Fruit fly (Drosophila melanogaster) whole organism, pupa: ENCODE data around the gene CG11436.

ENCODE experiments used
- CG10348 ChIP-seq: fragments of 200-800 bp; sonication (Bioruptor generic); IDR thresholded peaks from 2 replicates; pipeline ENCODE4 v1.3.6; 2022; ENCODE audit warnings: missing biosample characterization, missing genetic modification characterization
- CG12605 ChIP-seq: fragments of 200-800 bp; sonication (Bioruptor generic); IDR thresholded peaks from 2 replicates; pipeline ENCODE4 v1.3.6; 2022; ENCODE audit warnings: missing biosample characterization, missing genetic modification characterization
- CG13204 ChIP-seq: fragments of 200-800 bp; sonication (Bioruptor generic); optimal IDR thresholded peaks from 2 replicates; lab custom pipeline; 2018; ENCODE audit warnings: missing biosample characterization, mild to moderate bottlenecking, missing genetic modification characterization, moderate library complexity
- CG14655 ChIP-seq: fragments of 200-800 bp; sonication (Bioruptor generic); optimal IDR thresholded peaks from 3 replicates; lab custom pipeline; 2017; ENCODE audit warnings: mild to moderate bottlenecking, missing biosample characterization, missing genetic modification reagents, missing genetic modification characterization
- CG15710 ChIP-seq: fragments of 200-800 bp; sonication (Bioruptor generic); optimal IDR thresholded peaks from 2 replicates; lab custom pipeline; 2018; ENCODE audit warnings: missing biosample characterization, mild to moderate bottlenecking, missing genetic modification characterization, moderate library complexity
- CG17806 ChIP-seq: fragments of 200-800 bp; sonication (Bioruptor generic); optimal IDR thresholded peaks from 2 replicates; lab custom pipeline; 2018; ENCODE audit warnings: missing biosample characterization, mild to moderate bottlenecking, missing genetic modification characterization, moderate library complexity
- CG32121 ChIP-seq: fragments of 200-800 bp; sonication (Bioruptor generic); IDR thresholded peaks from 2 replicates; pipeline ENCODE4 v1.3.6; 2022; ENCODE audit warnings: missing biosample characterization, missing genetic modification characterization
- CG34367 ChIP-seq: fragments of 200-800 bp; sonication (Bioruptor generic); optimal IDR thresholded peaks from 2 replicates; lab custom pipeline; 2018; ENCODE audit warnings: missing biosample characterization, mild to moderate bottlenecking, missing genetic modification characterization
- CG4496 ChIP-seq: fragments of 200-800 bp; sonication (Bioruptor generic); IDR thresholded peaks from 3 replicates; pipeline ENCODE4 v1.3.6; 2022; ENCODE audit warnings: missing biosample characterization, missing genetic modification characterization
- CG8159 ChIP-seq: fragments of 200-800 bp; sonication (Bioruptor generic); optimal IDR thresholded peaks from 3 replicates; lab custom pipeline; 2018; ENCODE audit warnings: missing biosample characterization, mild to moderate bottlenecking, missing genetic modification characterization, moderate library complexity
- CG8301 ChIP-seq: fragments of 200-800 bp; sonication (Bioruptor generic); optimal IDR thresholded peaks from 2 replicates; lab custom pipeline; 2018; ENCODE audit warnings: missing biosample characterization, mild to moderate bottlenecking, missing genetic modification characterization
- CG9948 ChIP-seq: fragments of 200-800 bp; sonication (Bioruptor generic); optimal IDR thresholded peaks from 2 replicates; lab custom pipeline; 2018; ENCODE audit warnings: missing biosample characterization, mild to moderate bottlenecking, missing genetic modification characterization, moderate library complexity
- D1 ChIP-seq: fragments of 200-800 bp; sonication (Bioruptor generic); optimal IDR thresholded peaks from 2 replicates; lab custom pipeline; 2018; ENCODE audit warnings: missing biosample characterization, mild to moderate bottlenecking, missing genetic modification characterization, moderate library complexity
- EcR ChIP-seq: fragments of 200-800 bp; sonication (Bioruptor generic); optimal IDR thresholded peaks from 3 replicates; lab custom pipeline; 2019; ENCODE audit warnings: missing biosample characterization, missing genetic modification characterization, mild to moderate bottlenecking, moderate library complexity, missing genetic modification reagents
- Ets98B ChIP-seq: fragments of 200-800 bp; sonication (Bioruptor generic); IDR thresholded peaks from 2 replicates; pipeline ENCODE4 v1.3.6; 2022; ENCODE audit warnings: missing biosample characterization, missing genetic modification characterization
- Pif1A ChIP-seq: fragments of 200-800 bp; sonication (Bioruptor generic); optimal IDR thresholded peaks from 3 replicates; lab custom pipeline; 2016; ENCODE audit warnings: missing biosample characterization, missing genetic modification characterization
- Pif1B ChIP-seq: fragments of 200-800 bp; sonication (Bioruptor generic); optimal IDR thresholded peaks from 3 replicates; lab custom pipeline; 2016; ENCODE audit warnings: missing biosample characterization, missing genetic modification characterization
- Snoo ChIP-seq: fragments of 200-800 bp; sonication (Bioruptor generic); optimal IDR thresholded peaks from 3 replicates; lab custom pipeline; 2017; ENCODE audit warnings: missing biosample characterization, mild to moderate bottlenecking, missing genetic modification characterization, inconsistent platforms
- fd96Ca ChIP-seq: fragments of 200-800 bp; sonication (Bioruptor generic); IDR thresholded peaks from 3 replicates; pipeline ENCODE4 v1.3.6; 2022; ENCODE audit warnings: missing biosample characterization, missing genetic modification characterization
- gl ChIP-seq: fragments of 200-800 bp; sonication (Bioruptor generic); optimal IDR thresholded peaks from 2 replicates; lab custom pipeline; 2018; ENCODE audit warnings: missing biosample characterization, mild to moderate bottlenecking, missing genetic modification characterization
- rn ChIP-seq: fragments of 200-800 bp; sonication (Bioruptor generic); IDR thresholded peaks from 2 replicates; pipeline ENCODE4 v1.3.6; 2022; ENCODE audit warnings: missing biosample characterization, missing genetic modification characterization

CG11436 gene

DNA sequence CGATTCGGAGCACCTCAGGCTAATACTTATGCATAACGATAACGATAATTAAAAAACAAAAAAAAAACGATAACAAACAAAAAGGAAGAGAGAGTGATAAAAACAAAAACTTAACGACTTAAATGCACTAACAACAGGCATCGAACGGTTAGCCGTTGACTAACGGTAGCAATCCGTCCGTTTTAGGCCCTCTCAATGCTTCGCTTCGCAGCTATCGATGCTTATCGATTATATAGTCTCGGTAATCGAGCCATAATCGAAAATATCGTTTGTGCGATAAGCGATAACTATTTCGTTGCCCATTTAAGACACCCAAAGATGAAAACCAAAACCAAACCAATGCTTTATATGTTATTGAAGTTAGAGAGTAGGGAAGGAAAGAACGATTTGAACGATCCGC lies 17.7 kb downstream of the CG11436 start:
- TF ChIP-seq gl (no peak), Snoo (no peak), D1 (tag; lab: Kevin White, UChicago) (no peak), CG12605 (no peak), CG8301 (tag; lab: Kevin White, UChicago) (no peak), Pif1A (GFP tag; lab: Kevin White, UChicago) (no peak)

DNA sequence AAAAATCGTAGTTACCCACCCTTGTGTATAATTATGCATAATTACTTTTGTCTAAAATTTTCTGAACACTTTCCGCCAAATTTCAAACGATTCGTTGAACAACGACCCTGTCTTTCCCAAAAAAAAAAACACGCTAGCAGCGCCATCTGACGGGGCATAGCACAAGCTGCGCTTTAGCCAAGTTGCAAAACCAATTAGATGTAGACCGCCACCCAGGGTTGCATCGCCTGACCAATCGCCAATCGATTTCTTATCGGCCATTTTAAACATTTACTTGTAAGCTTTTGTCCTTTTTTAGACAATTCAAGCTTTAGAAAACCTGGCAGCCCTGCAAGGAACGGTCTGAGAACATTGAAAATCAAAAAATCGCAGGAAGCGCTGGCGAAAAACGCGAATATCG lies 21.8 kb downstream of the CG11436 start, which contains the start of gene CG3556:
Gene CG3556, plus strand, starts transcription at position 323 of the 400 bp plus-strand sequence.
- TF ChIP-seq gl: no peak
- 0 out of 2 replicates have a peak, but pooled peaks have one; percentile 7 for TF ChIP-seq Ets98B (GFP tag; lab: Robert Waterston, UW)
- no peak for TF ChIP-seq Snoo
- TF ChIP-seq CG13204 (GFP tag; lab: Kevin White, UChicago): no peak
- no peak for TF ChIP-seq Pif1A (GFP tag; lab: Kevin White, UChicago)
- TF ChIP-seq fd96Ca (GFP tag; lab: Robert Waterston, UW): no peak
- no peak for TF ChIP-seq CG17806 (tag; lab: Kevin White, UChicago)
- TF ChIP-seq CG4496 (GFP tag; lab: Robert Waterston, UW): peak; percentile 55; the same call in 2 of the 3 replicates
- TF ChIP-seq CG9948: no peak

- TF ChIP-seq CG34367 (tag; lab: Kevin White, UChicago) (no peak), CG13204 (GFP tag; lab: Kevin White, UChicago) (no peak), CG8159 (tag; lab: Kevin White, UChicago) (no peak), CG10348 (GFP tag; lab: Robert Waterston, UW) (no peak), CG17806 (tag; lab: Kevin White, UChicago) (no peak), CG8301 (tag; lab: Kevin White, UChicago) (no peak), Pif1A (GFP tag; lab: Kevin White, UChicago) (no peak), Snoo (no peak), CG32121 (GFP tag; lab: Robert Waterston, UW) (no peak), D1 (tag; lab: Kevin White, UChicago) (no peak), CG4496 (GFP tag; lab: Robert Waterston, UW) (no peak), Ets98B (GFP tag; lab: Robert Waterston, UW) (no peak), rn (GFP tag; lab: Robert Waterston, UW) (no peak), Pif1B (no peak), CG14655 (GFP tag; lab: Kevin White, UChicago) (no peak), CG15710 (tag; lab: Kevin White, UChicago) (no peak), EcR (GFP tag; lab: Kevin White, UChicago) (no peak), gl (no peak)
Measured at dm6 chrX:4526754-4527153, 24.9 kb downstream of the CG11436 start.

DNA sequence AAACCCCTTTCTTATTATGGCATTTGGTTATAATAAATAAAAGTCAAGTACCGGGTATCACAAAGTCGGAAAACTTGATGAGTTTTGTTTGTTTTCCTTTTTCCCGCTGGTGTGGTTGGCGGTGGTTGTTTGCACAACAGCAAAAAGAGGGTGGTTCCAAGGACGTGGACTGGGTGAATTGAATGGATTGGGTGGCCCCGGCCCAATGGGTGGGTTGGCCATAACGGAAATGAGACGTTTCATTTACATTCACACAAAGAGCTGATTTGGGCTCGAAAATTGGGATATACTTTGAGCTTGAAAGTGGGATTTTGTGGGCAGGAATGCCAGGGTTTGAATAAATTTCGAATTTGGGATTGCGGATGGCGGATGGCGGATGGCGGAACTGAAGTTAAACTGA lies 30.8 kb downstream of the CG11436 start:
- TF ChIP-seq CG12605 (no peak), D1 (tag; lab: Kevin White, UChicago) (no peak), CG8159 (tag; lab: Kevin White, UChicago) (no peak), rn (GFP tag; lab: Robert Waterston, UW) (no peak), CG9948 (no peak), Pif1B (no peak)

dm6 chrX:4511575-4511974 lies 40.1 kb downstream of the CG11436 start:
- TF ChIP-seq CG13204 (GFP tag; lab: Kevin White, UChicago) (no peak), rn (GFP tag; lab: Robert Waterston, UW) (no peak), Snoo (no peak)

DNA sequence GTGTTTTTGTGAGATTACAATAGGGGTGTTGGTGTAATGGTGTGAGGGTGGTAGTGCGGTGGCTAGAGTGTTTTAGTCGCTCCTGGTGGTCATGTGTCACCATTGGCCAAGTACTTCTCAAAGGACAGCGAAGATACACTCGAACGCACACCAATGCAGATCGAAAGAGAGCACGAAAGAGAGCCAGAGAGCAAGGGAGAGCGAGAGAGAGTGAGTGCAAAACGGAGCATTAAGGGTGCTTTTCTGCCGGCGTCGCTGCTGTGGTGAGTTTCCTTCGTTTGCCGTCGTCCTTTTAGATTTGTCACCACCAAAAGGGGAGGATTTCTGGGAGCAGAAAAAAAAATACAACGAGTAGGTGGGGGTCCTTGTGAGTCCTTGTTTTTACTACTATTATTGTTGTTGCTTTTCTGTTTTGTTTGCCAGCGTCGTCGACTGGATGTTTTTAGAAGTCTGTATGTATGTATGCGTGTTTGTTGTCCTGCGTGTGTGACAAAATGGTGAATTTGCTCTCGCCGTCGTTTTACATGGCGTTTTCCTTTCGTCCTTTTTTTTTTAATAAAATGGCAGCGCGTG lies 43.5 kb downstream of the CG11436 start:
- TF ChIP-seq CG4496 (GFP tag; lab: Robert Waterston, UW): no peak
- TF ChIP-seq fd96Ca (GFP tag; lab: Robert Waterston, UW): no peak
- TF ChIP-seq CG8159 (tag; lab: Kevin White, UChicago): no peak
- TF ChIP-seq gl: no peak
- TF ChIP-seq rn (GFP tag; lab: Robert Waterston, UW): no peak
- no peak for TF ChIP-seq CG34367 (tag; lab: Kevin White, UChicago)
- TF ChIP-seq Snoo: no peak
- no peak for TF ChIP-seq CG12605
- no peak for TF ChIP-seq CG14655 (GFP tag; lab: Kevin White, UChicago)
- TF ChIP-seq CG8301 (tag; lab: Kevin White, UChicago): no peak
- TF ChIP-seq Ets98B (GFP tag; lab: Robert Waterston, UW): no peak
- no peak for TF ChIP-seq CG13204 (GFP tag; lab: Kevin White, UChicago)
- no peak for TF ChIP-seq CG17806 (tag; lab: Kevin White, UChicago)
- no peak for TF ChIP-seq CG9948
- no peak for TF ChIP-seq D1 (tag; lab: Kevin White, UChicago)
- TF ChIP-seq Pif1B: no peak
- TF ChIP-seq Pif1A (GFP tag; lab: Kevin White, UChicago): no peak
- no peak for TF ChIP-seq CG32121 (GFP tag; lab: Robert Waterston, UW)
- no peak for TF ChIP-seq CG15710 (tag; lab: Kevin White, UChicago)

DNA sequence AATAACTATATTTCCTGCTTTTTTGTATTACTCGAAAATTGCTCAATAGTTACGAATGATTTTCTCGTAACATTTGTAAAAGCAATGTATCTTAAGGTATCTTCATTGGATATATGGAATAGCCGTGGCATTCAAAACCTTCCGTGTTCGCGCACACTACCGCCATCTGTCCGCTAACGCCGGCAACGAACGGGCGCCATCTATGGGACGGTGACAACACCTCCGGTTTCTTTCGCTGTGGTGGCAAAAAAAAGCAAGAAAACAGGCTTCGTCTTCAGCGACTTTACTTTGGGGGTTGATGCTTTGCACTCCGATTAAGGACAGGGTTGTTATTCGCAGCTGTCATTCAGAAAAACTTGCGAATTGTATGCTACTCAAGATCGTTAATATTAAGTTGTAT lies 44.6 kb downstream of the CG11436 start:
- TF ChIP-seq Pif1B: peak; percentile 3
- TF ChIP-seq CG13204 (GFP tag; lab: Kevin White, UChicago): peak; percentile 10
- no peak for TF ChIP-seq Ets98B (GFP tag; lab: Robert Waterston, UW)
- no peak for TF ChIP-seq CG9948
- no peak for TF ChIP-seq gl
- TF ChIP-seq rn (GFP tag; lab: Robert Waterston, UW): no peak
- TF ChIP-seq fd96Ca (GFP tag; lab: Robert Waterston, UW): no peak; the same call in 2 of the 3 replicates
- TF ChIP-seq CG32121 (GFP tag; lab: Robert Waterston, UW): no peak
- no peak for TF ChIP-seq CG15710 (tag; lab: Kevin White, UChicago)
- TF ChIP-seq CG34367 (tag; lab: Kevin White, UChicago): peak; percentile 16
- no peak for TF ChIP-seq CG8301 (tag; lab: Kevin White, UChicago)
- peak; percentile 75 for TF ChIP-seq CG4496 (GFP tag; lab: Robert Waterston, UW)
- no peak for TF ChIP-seq CG8159 (tag; lab: Kevin White, UChicago)
- no peak for TF ChIP-seq CG17806 (tag; lab: Kevin White, UChicago)
- peak; percentile 34 for TF ChIP-seq CG14655 (GFP tag; lab: Kevin White, UChicago)
- TF ChIP-seq D1 (tag; lab: Kevin White, UChicago): no peak
- TF ChIP-seq CG10348 (GFP tag; lab: Robert Waterston, UW): no peak
- peak; percentile 50 for TF ChIP-seq Snoo
- peak; percentile 6 for TF ChIP-seq Pif1A (GFP tag; lab: Kevin White, UChicago)
- no peak for TF ChIP-seq EcR (GFP tag; lab: Kevin White, UChicago)
- TF ChIP-seq CG12605: no peak
